Worm (Caenorhabditis elegans) whole organism, young adult: ENCODE results near the gene idpp-1.

Experiments
- B0035.1 ChIP-seq: sonication (generic microtip); optimal IDR thresholded peaks from 2 replicates; lab custom pipeline; 2016; ENCODE audit warnings: missing genetic modification characterization, mild to moderate bottlenecking, missing compliant biosample characterization, missing genotype, missing genetic modification reagents
- F23B12.7 ChIP-seq: sonication (generic microtip); optimal IDR thresholded peaks from 2 replicates; lab custom pipeline; 2017; ENCODE audit warnings: missing genetic modification characterization, mild to moderate bottlenecking, missing compliant biosample characterization, antibody characterized with exemption, moderate library complexity; ENCODE audit not compliant: insufficient read depth
- F52B5.7 ChIP-seq: sonication (generic microtip); optimal IDR thresholded peaks from 2 replicates; lab custom pipeline; 2016; ENCODE audit warnings: mild to moderate bottlenecking, missing genetic modification characterization, missing compliant biosample characterization
- F55B11.4 ChIP-seq: sonication (generic microtip); optimal IDR thresholded peaks from 2 replicates; lab custom pipeline; 2016; ENCODE audit warnings: missing compliant biosample characterization, missing genetic modification characterization, borderline replicate concordance; ENCODE audit not compliant: insufficient read depth
- K11D2.4 ChIP-seq: fragments of 200-800 bp; sonication (Bioruptor generic); IDR thresholded peaks from 2 replicates; pipeline ENCODE4 v1.3.6; 2022; ENCODE audit warnings: missing genetic modification reagents, missing genetic modification characterization, missing compliant biosample characterization
- K12H6.12 ChIP-seq: fragments of 200-800 bp; sonication (Bioruptor generic); optimal IDR thresholded peaks from 2 replicates; lab custom pipeline; 2018; ENCODE audit warnings: mild to moderate bottlenecking, missing genetic modification characterization, missing compliant biosample characterization
- T07F8.4 ChIP-seq: sonication (generic microtip); optimal IDR thresholded peaks from 2 replicates; lab custom pipeline; 2016; ENCODE audit warnings: mild to moderate bottlenecking, missing genetic modification characterization, moderate library complexity, missing compliant biosample characterization
- ZK185.1 ChIP-seq: sonication (generic microtip); optimal IDR thresholded peaks from 2 replicates; lab custom pipeline; 2016; ENCODE audit warnings: mild to moderate bottlenecking, missing genetic modification characterization, missing compliant biosample characterization; ENCODE audit not compliant: poor library complexity, severe bottlenecking
- akir-1 ChIP-seq: fragments of 200-800 bp; sonication (Bioruptor generic); optimal IDR thresholded peaks from 2 replicates; lab custom pipeline; 2018; ENCODE audit warnings: mild to moderate bottlenecking, missing genetic modification characterization, moderate library complexity, missing compliant biosample characterization
- aptf-2 ChIP-seq: fragments of 200-800 bp; sonication (Bioruptor generic); conservative IDR thresholded peaks from 2 replicates; pipeline ENCODE4 v1.3.6; 2022; ENCODE audit warnings: missing genetic modification reagents, missing genetic modification characterization, missing compliant biosample characterization
- aptf-3 ChIP-seq: fragments of 200-800 bp; sonication (Bioruptor generic); IDR thresholded peaks from 2 replicates; pipeline ENCODE4 v1.3.6; 2022; ENCODE audit warnings: missing genetic modification characterization, missing compliant biosample characterization
- cebp-1 ChIP-seq, 2 experiments: fragments of 200-800 bp in 1 of 2; sonication (Bioruptor generic) in 1 of 2; sonication (generic microtip) in 1 of 2; IDR thresholded peaks in 1 of 2; optimal IDR thresholded peaks in 1 of 2; 2 replicates each; pipeline versions ENCODE4 v1.3.6 to Lab custom; 2017 to 2022; ENCODE audit warnings: missing compliant biosample characterization in 2 of 2, missing genetic modification characterization in 2 of 2, mild to moderate bottlenecking in 1 of 2, missing genetic modification reagents in 1 of 2, moderate library complexity in 1 of 2
- ceh-100 ChIP-seq: fragments of 200-800 bp; sonication (Bioruptor generic); IDR thresholded peaks from 2 replicates; pipeline ENCODE4 v1.3.6; 2022; ENCODE audit warnings: missing genetic modification reagents, missing genetic modification characterization, missing compliant biosample characterization
- chd-7 ChIP-seq: sonication (generic microtip); optimal IDR thresholded peaks from 2 replicates; lab custom pipeline; 2016; ENCODE audit warnings: mild to moderate bottlenecking, missing genetic modification characterization, moderate library complexity, missing compliant biosample characterization
- egrh-3 ChIP-seq: fragments of 200-800 bp; sonication (Bioruptor generic); IDR thresholded peaks from 2 replicates; pipeline ENCODE4 v1.3.6; 2022; ENCODE audit warnings: missing genetic modification reagents, missing genetic modification characterization, missing compliant biosample characterization
- ets-4 ChIP-seq: fragments of 200-800 bp; sonication (Bioruptor generic); optimal IDR thresholded peaks from 2 replicates; lab custom pipeline; 2018; ENCODE audit warnings: mild to moderate bottlenecking, missing genetic modification characterization, missing compliant biosample characterization
- fkh-3 ChIP-seq: sonication (generic microtip); optimal IDR thresholded peaks from 2 replicates; lab custom pipeline; 2016; ENCODE audit warnings: mild to moderate bottlenecking, missing genetic modification characterization, missing compliant biosample characterization
- him-1 ChIP-seq: sonication (generic microtip); optimal IDR thresholded peaks from 2 replicates; lab custom pipeline; 2016; ENCODE audit warnings: missing genotype, missing genetic modification reagents, missing genetic modification characterization, missing compliant biosample characterization
- lin-54 ChIP-seq: fragments of 200-800 bp; sonication (Bioruptor generic); optimal IDR thresholded peaks from 2 replicates; lab custom pipeline; 2018; ENCODE audit warnings: mild to moderate bottlenecking, missing genetic modification characterization, missing compliant biosample characterization
- madf-3 ChIP-seq: fragments of 200-800 bp; sonication (Bioruptor generic); IDR thresholded peaks from 2 replicates; pipeline ENCODE4 v1.3.6; 2022; ENCODE audit warnings: missing genetic modification reagents, missing genetic modification characterization, missing compliant biosample characterization
- madf-6 ChIP-seq: fragments of 200-800 bp; sonication (Bioruptor generic); IDR thresholded peaks from 2 replicates; pipeline ENCODE4 v1.3.6; 2022; ENCODE audit warnings: missing genetic modification reagents, missing genetic modification characterization, missing compliant biosample characterization
- mcd-1 ChIP-seq: fragments of 200-800 bp; sonication (Bioruptor generic); IDR thresholded peaks from 2 replicates; pipeline ENCODE4 v1.3.6; 2022; ENCODE audit warnings: missing genetic modification reagents, missing genetic modification characterization, missing compliant biosample characterization
- nfya-1 ChIP-seq: sonication (generic microtip); optimal IDR thresholded peaks from 2 replicates; lab custom pipeline; 2017; ENCODE audit warnings: antibody characterized with exemption, missing compliant biosample characterization, missing genetic modification characterization, borderline replicate concordance; ENCODE audit not compliant: insufficient read depth
- nfyb-1 ChIP-seq: fragments of 200-800 bp; sonication (Bioruptor generic); IDR thresholded peaks from 2 replicates; pipeline ENCODE4 v1.3.6; 2022; ENCODE audit warnings: missing genetic modification reagents, missing genetic modification characterization, missing compliant biosample characterization
- nhr-120 ChIP-seq: fragments of 200-800 bp; sonication (Bioruptor generic); IDR thresholded peaks from 2 replicates; pipeline ENCODE4 v1.3.6; 2022; ENCODE audit warnings: missing genetic modification characterization, missing compliant biosample characterization
- nhr-80 ChIP-seq: sonication (generic microtip); optimal IDR thresholded peaks from 2 replicates; lab custom pipeline; 2016; ENCODE audit warnings: missing genetic modification characterization, missing compliant biosample characterization
- pbrm-1 ChIP-seq: fragments of 200-800 bp; sonication (Bioruptor generic); IDR thresholded peaks from 2 replicates; pipeline ENCODE4 v1.3.6; 2022; ENCODE audit warnings: missing genetic modification reagents, missing genetic modification characterization, missing compliant biosample characterization
- pha-4 ChIP-seq: fragments of 150-350 bp; sonication (generic microtip); optimal IDR thresholded peaks from 2 replicates; lab custom pipeline; 2014; ENCODE audit warnings: missing biosample characterization, missing genetic modification reagents, missing genetic modification characterization
- repo-1 ChIP-seq: sonication (generic microtip); optimal IDR thresholded peaks from 2 replicates; lab custom pipeline; 2017; ENCODE audit warnings: mild to moderate bottlenecking, missing genetic modification characterization, missing compliant biosample characterization
- snpc-1.1 ChIP-seq: sonication (generic microtip); optimal IDR thresholded peaks from 2 replicates; lab custom pipeline; 2017; ENCODE audit warnings: missing genetic modification characterization, mild to moderate bottlenecking, missing compliant biosample characterization, antibody characterized with exemption, moderate library complexity, missing genotype, missing genetic modification reagents; ENCODE audit not compliant: insufficient read depth
- unc-130 ChIP-seq: sonication (generic microtip); optimal IDR thresholded peaks from 2 replicates; lab custom pipeline; 2016; ENCODE audit warnings: missing genetic modification reagents, missing genetic modification characterization, missing compliant biosample characterization
- xnd-1 ChIP-seq: sonication (generic microtip); optimal IDR thresholded peaks from 2 replicates; lab custom pipeline; 2016; ENCODE audit warnings: missing genotype, missing genetic modification reagents, missing genetic modification characterization, missing compliant biosample characterization
- zfh-2 ChIP-seq: fragments of 200-800 bp; sonication (Bioruptor generic); conservative IDR thresholded peaks from 2 replicates; pipeline ENCODE4 v1.3.6; 2022; ENCODE audit warnings: missing genetic modification reagents, missing genetic modification characterization, missing compliant biosample characterization

The idpp-1 gene

ce11 chrIII:764404-764803 lies 23.9 kb downstream of the idpp-1 start (continued):
- no peak for TF ChIP-seq lin-54 (GFP tag; lab: Kevin White, UChicago)
- TF ChIP-seq F55B11.4 (tag; lab: Kevin White, UChicago): no peak
- TF ChIP-seq repo-1: no peak
- TF ChIP-seq zfh-2 (GFP tag; lab: Robert Waterston, UW): 0 out of 2 replicates have a peak, but pooled peaks have one; percentile 21
- TF ChIP-seq pha-4 (tag; lab: Kevin White, UChicago): no peak
- no peak for TF ChIP-seq snpc-1.1 (tag; lab: Kevin White, UChicago)
- no peak for TF ChIP-seq T07F8.4 (tag; lab: Kevin White, UChicago)
- TF ChIP-seq F23B12.7: no peak
- no peak for TF ChIP-seq madf-6 (GFP tag; lab: Robert Waterston, UW)
- no peak for TF ChIP-seq unc-130
- TF ChIP-seq him-1 (tag; lab: Kevin White, UChicago): no peak

ce11 chrIII:764884-765283 lies 24.4 kb downstream of the idpp-1 start, which contains the start of gene ptl-1:
TSS of gene ptl-1 (plus strand) at chrIII:765184.
- TF ChIP-seq K11D2.4 (GFP tag; lab: Robert Waterston, UW): no peak
- TF ChIP-seq ZK185.1: no peak
- no peak for TF ChIP-seq snpc-1.1 (tag; lab: Kevin White, UChicago)
- TF ChIP-seq nfyb-1 (GFP tag; lab: Robert Waterston, UW): no peak
- TF ChIP-seq ceh-100: no peak
- TF ChIP-seq aptf-2 (GFP tag; lab: Robert Waterston, UW): no peak
- TF ChIP-seq mcd-1 (GFP tag; lab: Robert Waterston, UW): no peak
- TF ChIP-seq chd-7 (tag; lab: Kevin White, UChicago): no peak
- TF ChIP-seq madf-6 (GFP tag; lab: Robert Waterston, UW): no peak

ce11 chrIII:768528-768927 lies 28.0 kb downstream of the idpp-1 start:
- peak; percentile 69 for TF ChIP-seq zfh-2 (GFP tag; lab: Robert Waterston, UW)
- no peak for TF ChIP-seq snpc-1.1 (tag; lab: Kevin White, UChicago)
- no peak for TF ChIP-seq cebp-1 (GFP tag; IDR thresholded peaks at IDR 0.05; lab: Robert Waterston, UW)
- TF ChIP-seq cebp-1 (tag; optimal IDR thresholded peaks at IDR 0.05; lab: Kevin White, UChicago): no peak
- peak; percentile 54; the same call in 1 of the 2 replicates for TF ChIP-seq egrh-3 (GFP tag; lab: Robert Waterston, UW)
- TF ChIP-seq, all 124 proteins: peak for 2

ce11 chrIII:770958-771357 lies 30.5 kb downstream of the idpp-1 start, which contains the start of gene tpst-2:
TSS of gene tpst-2 (plus strand) at chrIII:771258.
- TF ChIP-seq K12H6.12 (no peak), ets-4 (GFP tag; lab: Kevin White, UChicago) (no peak), xnd-1 (no peak), aptf-3 (GFP tag; lab: Robert Waterston, UW) (no peak), mcd-1 (GFP tag; lab: Robert Waterston, UW) (no peak), pbrm-1 (no peak), F52B5.7 (tag; lab: Kevin White, UChicago) (no peak), K11D2.4 (GFP tag; lab: Robert Waterston, UW) (no peak), akir-1 (GFP tag; lab: Kevin White, UChicago) (no peak), nhr-120 (GFP tag; lab: Robert Waterston, UW) (no peak), fkh-3 (tag; lab: Kevin White, UChicago) (no peak), egrh-3 (GFP tag; lab: Robert Waterston, UW) (no peak)
- TF ChIP-seq, all 124 proteins: peak for 0

- TF ChIP-seq B0035.1 (tag; lab: Kevin White, UChicago) (no peak), nfya-1 (no peak), madf-3 (no peak), nhr-80 (tag; lab: Kevin White, UChicago) (no peak), xnd-1 (no peak), akir-1 (GFP tag; lab: Kevin White, UChicago) (no peak)
Measured at ce11 chrIII:772675-773074, 32.2 kb downstream of the idpp-1 start.
